Worm (Caenorhabditis elegans): ENCODE measurements around the gene rps-25.

rps-25 gene

DNA sequence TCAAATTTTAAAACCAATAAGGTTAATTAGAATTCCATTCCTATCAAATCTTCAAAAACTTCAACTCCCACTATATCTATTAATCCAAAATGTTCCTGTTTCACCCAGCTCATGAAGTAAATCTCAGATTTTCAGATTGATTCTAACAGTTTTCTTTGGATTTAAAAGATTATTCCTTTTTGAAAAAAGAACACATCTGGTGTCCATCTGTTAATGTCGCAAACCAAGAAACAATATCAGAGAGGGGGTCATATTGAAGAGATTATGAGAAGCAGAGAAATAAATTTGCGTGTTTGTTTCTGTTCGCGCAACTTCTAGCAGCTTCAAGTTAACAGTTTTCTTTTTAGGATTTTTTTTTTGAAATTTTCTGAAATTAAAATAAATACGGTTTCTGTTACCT lies 18.4 kb downstream of the rps-25 start:
- no peak for TF ChIP-seq dao-5 (tag; optimal IDR thresholded peaks at IDR 0.05)
- no peak for TF ChIP-seq him-1 (tag; optimal IDR thresholded peaks at IDR 0.05)
- no peak for TF ChIP-seq W03F9.2 (tag; optimal IDR thresholded peaks at IDR 0.05)

DNA sequence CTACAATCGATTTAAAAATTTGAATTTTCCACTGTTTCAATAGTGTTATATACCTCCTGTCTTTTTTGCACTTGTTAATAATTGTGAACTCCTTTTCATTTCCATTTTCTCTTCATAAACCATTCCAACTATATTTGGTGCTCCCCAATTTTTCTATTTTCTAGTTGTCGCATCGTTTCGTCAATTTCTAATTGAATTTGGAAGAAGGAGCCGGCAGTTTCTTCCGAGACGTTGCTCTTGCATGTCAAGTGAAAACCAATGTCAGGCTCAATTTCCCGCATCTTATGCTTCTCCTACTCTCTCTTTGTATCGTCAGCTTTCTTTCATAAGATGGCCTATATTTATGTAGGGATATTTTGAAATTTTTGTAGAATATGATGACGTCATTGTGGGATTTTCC lies 19.6 kb downstream of the rps-25 start:
- TF ChIP-seq him-1 (tag; optimal IDR thresholded peaks at IDR 0.05) (no peak), dao-5 (tag; optimal IDR thresholded peaks at IDR 0.05) (no peak), W03F9.2 (tag; optimal IDR thresholded peaks at IDR 0.05) (no peak)

DNA sequence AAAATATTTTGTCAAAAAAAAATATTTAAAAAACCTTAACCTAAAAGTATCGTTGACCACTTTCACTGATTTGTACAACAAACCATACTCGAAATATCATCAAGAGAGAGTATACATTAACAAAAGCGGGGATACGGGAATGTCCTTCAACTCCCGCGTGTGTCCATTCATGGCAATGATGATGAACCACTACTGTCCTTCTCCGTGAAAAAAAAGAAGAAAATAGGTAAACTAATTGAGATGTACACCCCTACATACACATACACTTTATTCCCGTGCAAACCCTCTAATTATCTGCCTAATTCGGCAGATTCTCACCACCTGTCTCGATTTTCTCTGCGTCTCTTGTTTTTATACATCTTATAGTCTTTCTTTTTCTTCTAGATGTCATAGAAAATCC lies 20.8 kb downstream of the rps-25 start:
- TF ChIP-seq him-1 (tag; optimal IDR thresholded peaks at IDR 0.05) (no peak), W03F9.2 (tag; optimal IDR thresholded peaks at IDR 0.05) (no peak), dao-5 (tag; optimal IDR thresholded peaks at IDR 0.05) (no peak)

DNA sequence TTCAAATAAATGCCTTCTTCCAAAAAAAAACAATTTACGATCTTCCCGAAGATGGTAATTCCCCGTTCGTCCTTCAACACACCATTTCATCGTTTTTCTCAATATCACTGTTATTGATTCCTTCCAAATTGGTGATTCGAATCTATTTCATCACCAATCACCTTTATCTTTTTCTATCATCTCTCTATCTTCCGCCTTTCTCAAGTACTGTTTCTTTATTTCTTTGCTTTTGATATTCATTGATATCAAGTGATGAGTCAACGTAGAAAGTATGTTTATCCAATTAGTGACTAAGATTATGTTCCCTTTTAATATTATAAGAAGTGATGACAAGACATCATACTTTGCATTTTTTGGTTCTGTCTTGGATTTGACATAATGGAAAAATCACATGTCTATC lies 23.2 kb downstream of the rps-25 start:
- TF ChIP-seq him-1 (tag; optimal IDR thresholded peaks at IDR 0.05): no peak
- no peak for TF ChIP-seq W03F9.2 (tag; optimal IDR thresholded peaks at IDR 0.05)

DNA sequence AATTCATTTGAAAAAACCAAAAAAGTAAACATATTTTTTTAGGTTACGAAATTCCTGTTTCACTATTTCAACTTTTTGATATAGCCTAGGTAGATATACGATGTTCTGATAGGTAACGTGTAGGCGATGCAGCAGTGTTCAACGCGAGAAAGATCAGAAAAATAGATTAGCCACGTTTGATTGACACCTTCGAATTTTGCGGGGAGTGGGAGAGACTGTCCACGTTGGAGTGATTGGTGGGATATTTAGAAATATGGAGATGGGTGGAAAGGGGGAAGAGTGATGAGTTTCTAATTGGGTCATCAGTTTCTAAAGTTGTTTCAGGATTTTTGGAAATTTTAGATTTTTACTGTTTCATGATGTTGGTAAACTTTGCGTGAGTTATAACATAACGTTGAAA lies 24.3 kb downstream of the rps-25 start:
- TF ChIP-seq W03F9.2 (tag; optimal IDR thresholded peaks at IDR 0.05) (no peak), him-1 (tag; optimal IDR thresholded peaks at IDR 0.05) (no peak), dao-5 (tag; optimal IDR thresholded peaks at IDR 0.05) (no peak)

DNA sequence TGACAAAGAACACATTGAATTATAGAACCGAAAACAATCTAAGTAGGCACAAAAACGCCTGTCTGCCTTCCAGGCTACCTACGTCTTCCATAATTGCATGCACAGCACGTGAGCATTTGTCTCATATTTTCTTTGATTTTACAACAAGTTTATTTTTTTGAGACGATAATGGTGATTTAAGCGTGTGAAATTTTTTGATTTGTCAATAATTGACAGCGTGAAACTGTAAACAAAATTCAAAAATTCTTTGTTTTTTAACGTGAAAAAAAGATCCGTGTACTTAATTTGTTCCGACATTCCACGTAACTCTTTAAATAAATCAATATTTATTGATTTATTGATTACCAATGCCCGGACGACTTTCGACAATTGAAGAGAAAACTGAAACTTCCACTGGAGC lies 30.4 kb downstream of the rps-25 start, which contains the start of gene dhhc-13:
Gene dhhc-13 (plus strand): TSS at position 301 of the 400 bp plus-strand sequence.
- TF ChIP-seq dao-5 (tag; optimal IDR thresholded peaks at IDR 0.05) (no peak), him-1 (tag; optimal IDR thresholded peaks at IDR 0.05) (no peak), W03F9.2 (tag; optimal IDR thresholded peaks at IDR 0.05) (no peak)

DNA sequence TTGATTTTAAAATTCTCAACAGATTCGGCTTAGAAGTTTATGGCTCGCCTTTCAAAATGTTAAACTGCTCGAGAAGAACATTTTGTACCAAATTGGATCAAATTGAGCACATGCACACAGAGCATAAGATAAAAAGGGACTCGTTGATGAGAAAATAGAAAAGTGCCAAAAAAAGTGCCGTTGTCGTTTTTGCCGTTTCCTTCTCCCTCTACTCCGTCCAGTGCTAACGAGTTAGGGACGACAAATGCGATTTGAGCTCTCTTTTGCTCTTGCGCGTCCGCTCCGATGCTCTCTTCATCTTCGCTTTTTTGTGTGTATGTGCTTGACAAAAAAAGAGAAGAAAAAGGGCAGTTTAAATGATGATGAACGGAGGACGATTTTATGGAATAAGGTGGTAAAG lies 32.3 kb downstream of the rps-25 start:
- TF ChIP-seq W03F9.2 (tag; optimal IDR thresholded peaks at IDR 0.05): no peak
- no peak for TF ChIP-seq him-1 (tag; optimal IDR thresholded peaks at IDR 0.05)
- no peak for TF ChIP-seq dao-5 (tag; optimal IDR thresholded peaks at IDR 0.05)

DNA sequence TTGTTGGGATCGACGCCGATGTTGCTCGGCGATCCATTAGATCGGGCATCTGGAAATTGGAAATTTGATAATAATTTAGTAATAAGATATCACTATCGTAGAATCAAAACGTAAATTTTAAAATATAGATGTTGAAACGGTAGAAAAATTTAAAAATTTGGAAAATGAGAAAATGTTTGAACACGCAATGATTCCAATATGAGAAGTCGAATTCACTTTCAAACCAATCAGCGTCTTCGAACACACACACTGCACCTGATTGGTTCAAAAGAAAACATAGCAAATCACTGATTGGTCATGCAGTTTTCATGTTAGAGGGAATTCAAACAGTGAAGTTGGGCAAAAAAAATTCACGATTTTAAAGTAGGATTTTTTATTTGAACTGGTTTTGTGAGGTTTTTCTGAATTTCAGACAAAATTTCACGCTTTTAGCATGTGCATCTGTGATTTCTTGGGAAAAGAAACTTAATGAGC lies 44.1 kb downstream of the rps-25 start, which contains the start of gene H04M03.12:
Gene H04M03.12 (minus strand): TSS at position 51 of the 474 bp plus-strand sequence.
- TF ChIP-seq him-1 (tag; optimal IDR thresholded peaks at IDR 0.05): no peak
- TF ChIP-seq W03F9.2 (tag; optimal IDR thresholded peaks at IDR 0.05): no peak
- no peak for TF ChIP-seq dao-5 (tag; optimal IDR thresholded peaks at IDR 0.05)

DNA sequence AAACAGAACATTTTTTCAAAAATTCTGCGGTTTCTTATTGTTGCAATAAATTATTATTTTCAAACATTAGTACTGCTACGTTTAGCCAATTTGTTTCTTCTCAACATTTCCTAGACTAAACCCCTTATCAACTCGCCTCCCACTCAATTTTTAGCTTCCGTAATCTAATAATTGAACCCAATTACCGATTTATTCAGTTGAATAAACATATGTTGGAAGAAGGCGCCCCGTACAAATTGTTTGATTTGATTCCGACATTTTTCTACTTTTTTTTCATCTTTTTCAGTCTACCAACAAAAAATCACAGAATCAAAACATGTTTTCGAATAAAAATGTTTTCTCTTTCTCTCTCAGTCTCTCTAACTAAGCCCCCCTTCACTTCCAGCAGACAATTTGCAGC lies 44.7 kb downstream of the rps-25 start:
- no peak for TF ChIP-seq him-1 (tag; optimal IDR thresholded peaks at IDR 0.05)
- no peak for TF ChIP-seq W03F9.2 (tag; optimal IDR thresholded peaks at IDR 0.05)
- no peak for TF ChIP-seq dao-5 (tag; optimal IDR thresholded peaks at IDR 0.05)
